Worm (Caenorhabditis elegans): Measurements from ENCODE around the gene srh-166.

DNA sequence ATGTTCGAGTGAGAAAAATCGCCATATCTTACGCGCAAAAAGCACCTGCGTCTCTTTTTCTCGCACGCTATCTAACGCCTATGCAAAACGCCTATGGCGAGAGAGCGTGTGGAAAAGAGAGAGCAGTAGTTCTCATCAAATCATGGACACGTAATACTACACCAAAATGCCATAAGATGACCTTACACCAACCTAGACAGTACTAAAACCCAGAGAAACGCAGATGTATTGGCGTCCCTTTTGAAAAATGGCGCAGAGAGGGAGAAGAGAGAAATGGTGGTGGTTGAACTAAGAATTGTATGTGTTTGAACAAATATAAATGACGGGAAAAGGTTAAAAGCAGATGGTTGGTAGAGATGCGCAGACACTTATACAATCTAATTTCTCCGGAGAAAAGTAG is 13.4 kb upstream of the srh-166 start, which contains the start of gene Y38H6C.16:
- TF ChIP-seq nhr-28 (tag; optimal IDR thresholded peaks at IDR 0.05) (no peak), lin-15B (tag; optimal IDR thresholded peaks at IDR 0.05) (no peak)

Data from whole organism, L4 larva.